Worm (Caenorhabditis elegans) whole organism, young adult: Measurements from ENCODE around the gene F22E5.6.
"Not testable (repeated sequence)": the region's sequence is repeated elsewhere in the genome, so short reads cannot be mapped to it uniquely, and the experiment has no call there.

Experiments used
- C06A6.2 ChIP-seq: fragments of 200-800 bp; sonication (Bioruptor generic); conservative IDR thresholded peaks from 2 replicates; pipeline ENCODE4 v1.3.6; 2022; ENCODE audit warnings: missing genetic modification characterization, missing compliant biosample characterization
- F22D6.2 ChIP-seq: sonication (generic microtip); optimal IDR thresholded peaks from 2 replicates; lab custom pipeline; 2016; ENCODE audit warnings: mild to moderate bottlenecking, missing genetic modification characterization, missing compliant biosample characterization
- F33H1.4 ChIP-seq: fragments of 200-800 bp; sonication (Bioruptor generic); IDR thresholded peaks from 2 replicates; pipeline ENCODE4 v1.3.6; 2022; ENCODE audit warnings: missing genetic modification reagents, missing genetic modification characterization, missing compliant biosample characterization
- ama-1 ChIP-seq, 3 experiments: fragments of 150-350 bp in 1 of 3; sonication (generic microtip) in 2 of 3; optimal IDR thresholded peaks; 2 replicates each; lab custom pipeline; 2014 to 2018; ENCODE audit warnings: missing biosample characterization in 2 of 3, missing genetic modification characterization in 2 of 3, missing genetic modification reagents in 2 of 3
- ceh-58 ChIP-seq: fragments of 200-800 bp; sonication (Bioruptor generic); IDR thresholded peaks from 2 replicates; pipeline ENCODE4 v1.3.6; 2022; ENCODE audit warnings: missing genetic modification characterization, missing compliant biosample characterization
- dpl-1 ChIP-seq: fragments of 150-350 bp; optimal IDR thresholded peaks from 2 replicates; lab custom pipeline; 2014; ENCODE audit warnings: missing biosample characterization, missing genetic modification reagents, missing genetic modification characterization
- mes-4 ChIP-seq: sonication (generic microtip); optimal IDR thresholded peaks from 2 replicates; lab custom pipeline; 2016; ENCODE audit warnings: missing genotype, missing genetic modification characterization, missing compliant biosample characterization
- pha-4 ChIP-seq: fragments of 150-350 bp; sonication (generic microtip); optimal IDR thresholded peaks from 2 replicates; lab custom pipeline; 2014; ENCODE audit warnings: missing biosample characterization, missing genetic modification reagents, missing genetic modification characterization
- rec-8 ChIP-seq, 2 experiments: sonication (generic microtip); optimal IDR thresholded peaks; 2 replicates each; lab custom pipeline; 2016; ENCODE audit warnings: mild to moderate bottlenecking in 2 of 2, missing genetic modification characterization in 2 of 2, missing genetic modification reagents in 2 of 2, missing genotype in 2 of 2, missing biosample characterization in 1 of 2, missing compliant biosample characterization in 1 of 2, moderate library complexity in 1 of 2
- sea-2 ChIP-seq: fragments of 200-800 bp; sonication (Bioruptor generic); IDR thresholded peaks from 2 replicates; pipeline ENCODE4 v1.3.6; 2022; ENCODE audit warnings: missing genetic modification characterization, missing compliant biosample characterization
- snpc-4 ChIP-seq, 5 experiments: fragments of 150-350 bp in 1 of 5; sonication (generic microtip) in 4 of 5; optimal IDR thresholded peaks; 2 replicates each; lab custom pipeline; 2014 to 2018; ENCODE audit warnings: missing genetic modification characterization in 5 of 5, missing biosample characterization in 3 of 5, antibody characterized with exemption in 2 of 5, mild to moderate bottlenecking in 2 of 5, missing compliant biosample characterization in 2 of 5, missing genotype in 2 of 5, moderate library complexity in 2 of 5, missing genetic modification reagents in 1 of 5
- sptf-2 ChIP-seq: fragments of 200-800 bp; sonication (Bioruptor generic); optimal IDR thresholded peaks from 2 replicates; lab custom pipeline; 2018; ENCODE audit warnings: mild to moderate bottlenecking, missing genetic modification characterization, missing compliant biosample characterization

ce11 chrII:2639401-2640088 lies 10.1 kb upstream of the F22E5.6 start, which contains the start of gene F22E5.8:
- not testable (repeated sequence) for TF ChIP-seq C06A6.2 (GFP tag; lab: Robert Waterston, UW); F22D6.2 (tag; lab: Kevin White, UChicago); dpl-1 (GFP tag; lab: Kevin White, UChicago); sptf-2 (GFP tag; lab: Kevin White, UChicago); rec-8 (tag; optimal IDR thresholded peaks at IDR 0.05; lab: Kevin White, UChicago); F33H1.4; ama-1 (optimal IDR thresholded peaks at IDR 0.05; lab: Kevin White, UChicago); ama-1 (GFP tag; optimal IDR thresholded peaks at IDR 0.05; lab: Kevin White, UChicago); pha-4 (tag; lab: Kevin White, UChicago); sea-2 (GFP tag; lab: Robert Waterston, UW); ceh-58 (GFP tag; lab: Robert Waterston, UW); snpc-4 (GFP tag; optimal IDR thresholded peaks at IDR 0.05; lab: Kevin White, UChicago); snpc-4 (tag; optimal IDR thresholded peaks at IDR 0.05; lab: Kevin White, UChicago); mes-4 (tag; lab: Kevin White, UChicago)
